Fruit fly (Drosophila melanogaster) whole organism, embryonic: ENCODE measurements around the gene MED14.

Experiments
- Abd-B ChIP-seq: fragments of 200-800 bp; sonication (Bioruptor generic); optimal IDR thresholded peaks from 2 replicates; lab custom pipeline; 2018; ENCODE audit warnings: missing biosample characterization, mild to moderate bottlenecking, missing genetic modification characterization, moderate library complexity
- BEAF-32 ChIP-seq: fragments of 200-800 bp; sonication (Bioruptor generic); optimal IDR thresholded peaks from 3 replicates; lab custom pipeline; 2017; ENCODE audit warnings: missing biosample characterization, missing genetic modification characterization, mild to moderate bottlenecking, moderate library complexity, missing genetic modification reagents
- BtbVII ChIP-seq: fragments of 200-800 bp; sonication (Bioruptor generic); optimal IDR thresholded peaks from 3 replicates; lab custom pipeline; 2017; ENCODE audit warnings: missing biosample characterization, mild to moderate bottlenecking, missing genetic modification characterization
- CG11398 ChIP-seq: fragments of 200-800 bp; sonication (Bioruptor generic); optimal IDR thresholded peaks from 2 replicates; lab custom pipeline; 2016; ENCODE audit warnings: missing biosample characterization, missing genetic modification characterization
- CG11456 ChIP-seq: fragments of 200-800 bp; sonication (Bioruptor generic); IDR thresholded peaks from 3 replicates; pipeline ENCODE4 v1.3.6; 2022; ENCODE audit warnings: missing biosample characterization, missing genetic modification characterization
- CG12104 ChIP-seq: fragments of 200-800 bp; sonication (Bioruptor generic); optimal IDR thresholded peaks from 3 replicates; lab custom pipeline; 2016; ENCODE audit warnings: missing biosample characterization, missing genetic modification characterization
- CG12769 ChIP-seq: fragments of 200-800 bp; sonication (Bioruptor generic); optimal IDR thresholded peaks from 2 replicates; lab custom pipeline; 2019; ENCODE audit warnings: missing biosample characterization, mild to moderate bottlenecking, missing genetic modification characterization, moderate library complexity
- CG14050 ChIP-seq: fragments of 200-800 bp; sonication (Bioruptor generic); IDR thresholded peaks from 3 replicates; pipeline ENCODE4 v1.3.6; 2022; ENCODE audit warnings: missing biosample characterization, missing genetic modification characterization
- CG1602 ChIP-seq: fragments of 200-800 bp; sonication (Bioruptor generic); optimal IDR thresholded peaks from 3 replicates; lab custom pipeline; 2016; ENCODE audit warnings: missing biosample characterization, missing genetic modification characterization
- CG16813 ChIP-seq: fragments of 200-800 bp; sonication (Bioruptor generic); IDR thresholded peaks from 3 replicates; pipeline ENCODE4 v1.3.6; 2022; ENCODE audit warnings: missing biosample characterization, missing genetic modification characterization; ENCODE audit not compliant: partially characterized antibody
- CG18262 ChIP-seq: fragments of 200-800 bp; optimal IDR thresholded peaks from 3 replicates; lab custom pipeline; 2019; ENCODE audit warnings: missing biosample characterization, mild to moderate bottlenecking, missing genetic modification characterization, moderate library complexity
- CG30403 ChIP-seq: fragments of 200-800 bp; sonication (Bioruptor generic); optimal IDR thresholded peaks from 3 replicates; lab custom pipeline; 2016; ENCODE audit warnings: missing biosample characterization, missing genetic modification characterization
- CG30431 ChIP-seq: fragments of 200-800 bp; sonication (Bioruptor generic); optimal IDR thresholded peaks from 2 replicates; lab custom pipeline; 2017; ENCODE audit warnings: missing biosample characterization, missing genetic modification characterization
- CG32532 ChIP-seq: fragments of 200-800 bp; sonication (Bioruptor generic); IDR thresholded peaks from 2 replicates; pipeline ENCODE4 v1.3.6; 2022; ENCODE audit warnings: missing biosample characterization, missing genetic modification characterization
- CG32767 ChIP-seq: fragments of 200-800 bp; sonication (Bioruptor generic); IDR thresholded peaks from 2 replicates; pipeline ENCODE4 v1.3.6; 2022; ENCODE audit warnings: missing biosample characterization, missing genetic modification characterization
- CG32772 ChIP-seq: fragments of 200-800 bp; sonication (Bioruptor generic); IDR thresholded peaks from 2 replicates; pipeline ENCODE4 v1.3.6; 2022; ENCODE audit warnings: missing biosample characterization, missing genetic modification characterization
- CG34376 ChIP-seq: fragments of 200-800 bp; sonication (Bioruptor generic); optimal IDR thresholded peaks from 2 replicates; lab custom pipeline; 2018; ENCODE audit warnings: missing biosample characterization, mild to moderate bottlenecking, missing genetic modification characterization
- CG4820 ChIP-seq: fragments of 200-800 bp; sonication (Bioruptor generic); optimal IDR thresholded peaks from 3 replicates; lab custom pipeline; 2016; ENCODE audit warnings: missing biosample characterization, missing genetic modification characterization
- CG7839 ChIP-seq: fragments of 200-800 bp; sonication (Bioruptor generic); optimal IDR thresholded peaks from 3 replicates; lab custom pipeline; 2018; ENCODE audit warnings: missing biosample characterization, mild to moderate bottlenecking, missing genetic modification characterization, moderate library complexity
- CG8290 ChIP-seq, 3 experiments: fragments of 200-800 bp; sonication (Bioruptor generic); optimal IDR thresholded peaks; 2 replicates each; lab custom pipeline; 2016 to 2019; ENCODE audit warnings: missing biosample characterization in 3 of 3, missing genetic modification characterization in 3 of 3, mild to moderate bottlenecking in 2 of 3, moderate library complexity in 1 of 3
- CG8478 ChIP-seq: fragments of >200 bp; optimal IDR thresholded peaks from 2 replicates; lab custom pipeline; 2018
- CTCF ChIP-seq: fragments of 200-800 bp; sonication (Bioruptor generic); optimal IDR thresholded peaks from 2 replicates; lab custom pipeline; 2017; ENCODE audit warnings: missing biosample characterization, mild to moderate bottlenecking, missing genetic modification characterization, moderate library complexity
- Camta ChIP-seq: fragments of 200-800 bp; sonication (Bioruptor generic); optimal IDR thresholded peaks from 2 replicates; lab custom pipeline; 2016; ENCODE audit warnings: missing biosample characterization, missing genetic modification characterization
- D19A ChIP-seq: fragments of 200-800 bp; optimal IDR thresholded peaks from 3 replicates; lab custom pipeline; 2019; ENCODE audit warnings: missing biosample characterization, mild to moderate bottlenecking, missing genetic modification characterization, moderate library complexity
- Doc2 ChIP-seq: fragments of 200-800 bp; sonication (Bioruptor generic); IDR thresholded peaks from 2 replicates; pipeline ENCODE4 v1.3.6; 2022; ENCODE audit warnings: missing biosample characterization, missing genetic modification characterization
- HLH3B ChIP-seq: fragments of 200-800 bp; sonication (Bioruptor generic); IDR thresholded peaks from 2 replicates; pipeline ENCODE4 v1.3.6; 2022; ENCODE audit warnings: missing biosample characterization, missing genetic modification characterization
- Hr78 ChIP-seq, 2 experiments: fragments of 200-800 bp in 1 of 2; fragments of >200 bp in 1 of 2; sonication (Bioruptor generic) in 1 of 2; optimal IDR thresholded peaks; 2 replicates each; lab custom pipeline; 2017 to 2019; ENCODE audit warnings: missing biosample characterization in 2 of 2, missing genetic modification characterization in 2 of 2, mild to moderate bottlenecking in 1 of 2, moderate library complexity in 1 of 2
- MESR4 ChIP-seq: fragments of 200-800 bp; sonication (Bioruptor generic); optimal IDR thresholded peaks from 2 replicates; lab custom pipeline; 2018; ENCODE audit warnings: missing biosample characterization, mild to moderate bottlenecking, missing genetic modification characterization, moderate library complexity
- Med ChIP-seq: fragments of 200-800 bp; sonication (Bioruptor generic); peaks from one replicate; lab custom pipeline; 2016; ENCODE audit warnings: missing biosample characterization, missing genetic modification characterization, mild to moderate bottlenecking, inconsistent platforms, moderate library complexity
- Meics ChIP-seq: fragments of 200-800 bp; sonication (Bioruptor generic); optimal IDR thresholded peaks from 2 replicates; lab custom pipeline; 2017; ENCODE audit warnings: missing biosample characterization, mild to moderate bottlenecking, missing genetic modification characterization
- NC2β ChIP-seq: fragments of 200-800 bp; sonication (Bioruptor generic); optimal IDR thresholded peaks from 2 replicates; lab custom pipeline; 2016; ENCODE audit warnings: missing biosample characterization, missing genetic modification characterization
- Sox102F ChIP-seq: fragments of 200-800 bp; sonication (Bioruptor generic); optimal IDR thresholded peaks from 2 replicates; lab custom pipeline; 2018; ENCODE audit warnings: missing biosample characterization, mild to moderate bottlenecking, missing genetic modification characterization, moderate library complexity
- ash1 ChIP-seq: fragments of 200-800 bp; sonication (Bioruptor generic); optimal IDR thresholded peaks from 2 replicates; lab custom pipeline; 2018; ENCODE audit warnings: missing biosample characterization, mild to moderate bottlenecking, missing genetic modification characterization
- chinmo ChIP-seq: fragments of 200-800 bp; sonication (Bioruptor generic); IDR thresholded peaks from 4 replicates; pipeline ENCODE4 v1.3.6; 2022; ENCODE audit warnings: missing biosample characterization, missing genetic modification characterization; ENCODE audit not compliant: partially characterized antibody
- dimm ChIP-seq: fragments of 200-800 bp; sonication (Bioruptor generic); IDR thresholded peaks from 2 replicates; pipeline ENCODE4 v1.3.6; 2022; ENCODE audit warnings: missing biosample characterization, missing genetic modification characterization
- disco-r ChIP-seq: fragments of 200-800 bp; sonication (Bioruptor generic); optimal IDR thresholded peaks from 2 replicates; lab custom pipeline; 2016; ENCODE audit warnings: missing biosample characterization, missing genetic modification characterization
- gfzf ChIP-seq: fragments of 200-800 bp; sonication (Bioruptor generic); optimal IDR thresholded peaks from 2 replicates; lab custom pipeline; 2016; ENCODE audit warnings: missing biosample characterization, mild to moderate bottlenecking, missing genetic modification characterization, moderate library complexity
- grn ChIP-seq: fragments of 200-800 bp; sonication (Bioruptor generic); optimal IDR thresholded peaks from 3 replicates; lab custom pipeline; 2017; ENCODE audit warnings: missing biosample characterization, missing genetic modification characterization
- gt ChIP-seq: fragments of 200-800 bp; sonication (Bioruptor generic); IDR thresholded peaks from 2 replicates; pipeline ENCODE4 v1.3.6; 2022; ENCODE audit warnings: missing biosample characterization, missing genetic modification characterization
- lmd ChIP-seq: fragments of 200-800 bp; sonication (Bioruptor generic); IDR thresholded peaks from 2 replicates; pipeline ENCODE4 v1.3.6; 2022; ENCODE audit warnings: missing biosample characterization, missing genetic modification characterization
- repo ChIP-seq: fragments of 200-800 bp; sonication (Bioruptor generic); optimal IDR thresholded peaks from 2 replicates; lab custom pipeline; 2016; ENCODE audit warnings: missing biosample characterization, missing genetic modification characterization
- sd ChIP-seq: fragments of 200-800 bp; sonication (Bioruptor generic); optimal IDR thresholded peaks from 3 replicates; lab custom pipeline; 2018; ENCODE audit warnings: missing biosample characterization, mild to moderate bottlenecking, missing genetic modification characterization, moderate library complexity
- sob ChIP-seq: fragments of 200-800 bp; sonication (Bioruptor generic); IDR thresholded peaks from 2 replicates; pipeline ENCODE4 v1.3.6; 2022; ENCODE audit warnings: missing biosample characterization, missing genetic modification characterization
- sqz ChIP-seq: fragments of 200-800 bp; sonication (Bioruptor generic); optimal IDR thresholded peaks from 3 replicates; lab custom pipeline; 2018; ENCODE audit warnings: missing biosample characterization, mild to moderate bottlenecking, missing genetic modification characterization
- sug ChIP-seq: fragments of 200-800 bp; optimal IDR thresholded peaks from 2 replicates; lab custom pipeline; 2019; ENCODE audit warnings: missing biosample characterization, mild to moderate bottlenecking, missing genetic modification characterization, moderate library complexity
- tio ChIP-seq: fragments of 200-800 bp; sonication (Bioruptor generic); optimal IDR thresholded peaks from 2 replicates; lab custom pipeline; 2017; ENCODE audit warnings: missing biosample characterization, missing genetic modification characterization, inconsistent platforms
- tna ChIP-seq: fragments of 200-800 bp; sonication (Bioruptor generic); IDR thresholded peaks from 2 replicates; pipeline ENCODE4 v1.3.6; 2022; ENCODE audit warnings: missing biosample characterization, missing genetic modification characterization; ENCODE audit not compliant: partially characterized antibody
- tx ChIP-seq: fragments of 200-800 bp; sonication (Bioruptor generic); optimal IDR thresholded peaks from 2 replicates; lab custom pipeline; 2016; ENCODE audit warnings: missing biosample characterization, missing genetic modification characterization
- yki ChIP-seq: fragments of >200 bp; optimal IDR thresholded peaks from 3 replicates; lab custom pipeline; 2018

MED14 gene

dm6 chr3L:559390-560034 is 33.5 kb upstream of the MED14 start (continued):
- TF ChIP-seq CG11398: no peak
- TF ChIP-seq Hr78 (GFP tag; optimal IDR thresholded peaks at IDR 0.05; lab: Kevin White, UChicago): peak in 1 of 2 experiments; percentile 27
- TF ChIP-seq tio (GFP tag; lab: Kevin White, UChicago): no peak
- TF ChIP-seq Camta (GFP tag; lab: Kevin White, UChicago): no peak
- TF ChIP-seq CG11456 (GFP tag; lab: Robert Waterston, UW): no peak
- no peak for TF ChIP-seq Sox102F (GFP tag; lab: Kevin White, UChicago)
- TF ChIP-seq CG16813 (GFP tag; lab: Robert Waterston, UW): no peak
- no peak for TF ChIP-seq CG1602 (GFP tag; lab: Kevin White, UChicago)
- peak; percentile 72 for TF ChIP-seq sd (tag; lab: Kevin White, UChicago)
- no peak for TF ChIP-seq NC2β (GFP tag; lab: Kevin White, UChicago)
- TF ChIP-seq dimm (GFP tag; lab: Robert Waterston, UW): no peak
- peak; percentile 63 for TF ChIP-seq CG34376 (GFP tag; lab: Kevin White, UChicago)
- no peak for TF ChIP-seq CG32772 (GFP tag; lab: Robert Waterston, UW)
- TF ChIP-seq CG18262 (tag; lab: Kevin White, UChicago): no peak

dm6 chr3L:561117-561516 is 31.9 kb upstream of the MED14 start:
- no peak for TF ChIP-seq CG30431 (GFP tag; lab: Kevin White, UChicago)
- TF ChIP-seq Hr78 (GFP tag; optimal IDR thresholded peaks at IDR 0.05; lab: Kevin White, UChicago): peak in 1 of 2 experiments; percentile 50
- peak; percentile 20 for TF ChIP-seq sug (tag; lab: Kevin White, UChicago)
- 0 out of 2 replicates have a peak, but pooled peaks have one; percentile 10 for TF ChIP-seq tna (GFP tag; lab: Robert Waterston, UW)
- no peak for TF ChIP-seq CTCF (GFP tag; lab: Kevin White, UChicago)
- no peak for TF ChIP-seq CG8478 (lab: Kevin White, UChicago)
- TF ChIP-seq grn (GFP tag; lab: Kevin White, UChicago): no peak
- TF ChIP-seq CG12769: peak; percentile 42
- TF ChIP-seq gt (GFP tag; lab: Robert Waterston, UW): no peak
- no peak for TF ChIP-seq CG14050 (GFP tag; lab: Robert Waterston, UW)
- TF ChIP-seq CG8290 (GFP tag; optimal IDR thresholded peaks at IDR 0.05; lab: Kevin White, UChicago): no peak
- TF ChIP-seq CG8290 (tag; optimal IDR thresholded peaks at IDR 0.05; lab: Kevin White, UChicago): peak in 1 of 2 experiments; percentile 2
- TF ChIP-seq CG30403 (GFP tag; lab: Kevin White, UChicago): no peak
- no peak for TF ChIP-seq sqz (GFP tag; lab: Kevin White, UChicago)
- TF ChIP-seq sob: no peak
- no peak for TF ChIP-seq repo
- 0 out of 2 replicates have a peak, but pooled peaks have one; percentile 6 for TF ChIP-seq CG32767 (GFP tag; lab: Robert Waterston, UW)
- peak; percentile 39 for TF ChIP-seq Med (GFP tag; lab: Kevin White, UChicago)
- TF ChIP-seq CG32532 (GFP tag; lab: Robert Waterston, UW): 0 out of 2 replicates have a peak, but pooled peaks have one; percentile 12
- TF ChIP-seq CG7839 (tag; lab: Kevin White, UChicago): no peak
- no peak for TF ChIP-seq Abd-B (GFP tag; lab: Kevin White, UChicago)
- TF ChIP-seq lmd (GFP tag; lab: Robert Waterston, UW): no peak
- no peak for TF ChIP-seq disco-r (GFP tag; lab: Kevin White, UChicago)
- TF ChIP-seq CG4820 (GFP tag; lab: Kevin White, UChicago): no peak
- TF ChIP-seq BEAF-32: no peak
- no peak for TF ChIP-seq Meics (GFP tag; lab: Kevin White, UChicago)
- 0 out of 4 replicates have a peak, but pooled peaks have one; percentile 0 for TF ChIP-seq chinmo
- TF ChIP-seq gfzf (GFP tag; lab: Kevin White, UChicago): no peak
- TF ChIP-seq Doc2 (GFP tag; lab: Robert Waterston, UW): no peak
- TF ChIP-seq D19A (tag; lab: Kevin White, UChicago): peak; percentile 3
- no peak for TF ChIP-seq MESR4
- TF ChIP-seq CG12104 (GFP tag; lab: Kevin White, UChicago): no peak
- no peak for TF ChIP-seq tx (GFP tag; lab: Kevin White, UChicago)
- no peak for TF ChIP-seq HLH3B (GFP tag; lab: Robert Waterston, UW)
- no peak for TF ChIP-seq yki
- TF ChIP-seq BtbVII: no peak
- TF ChIP-seq ash1 (GFP tag; lab: Kevin White, UChicago): no peak
- TF ChIP-seq CG1602 (GFP tag; lab: Kevin White, UChicago): no peak
